Worm (Caenorhabditis elegans): ENCODE data around the gene Y41D4B.14.

Gene Y41D4B.14

DNA sequence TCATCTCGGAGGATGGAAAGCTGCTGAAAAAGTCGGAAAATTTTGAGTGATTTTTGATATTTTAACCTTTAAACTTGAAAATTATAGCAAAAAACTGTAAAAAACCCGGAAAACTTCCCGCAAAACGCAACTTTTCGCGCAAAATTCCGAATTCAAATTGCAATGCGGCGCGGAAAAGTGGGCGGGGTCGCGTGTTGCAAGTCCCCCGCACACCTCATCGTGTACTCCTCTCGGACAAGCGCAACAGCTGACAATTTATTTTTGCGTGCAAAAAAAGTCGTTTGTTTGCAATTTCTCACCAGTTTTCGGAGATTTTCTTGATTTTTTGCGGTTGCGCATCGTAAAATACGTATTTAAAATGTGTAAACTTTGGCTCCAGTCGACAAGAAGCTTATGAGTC is 19.0 kb downstream of the Y41D4B.14 start, which contains the start of gene npp-8 (continued):
- TF ChIP-seq mdl-1 (tag; optimal IDR thresholded peaks at IDR 0.05), result peak in 1 of 2 experiments; percentile 33
- TF ChIP-seq egl-27 (tag; optimal IDR thresholded peaks at IDR 0.05), result no peak
- TF ChIP-seq unc-130 (GFP tag; optimal IDR thresholded peaks at IDR 0.05), result peak; percentile 93
- TF ChIP-seq ceh-28 (tag; optimal IDR thresholded peaks at IDR 0.05), result no peak
- no peak for TF ChIP-seq zip-11 (GFP tag; IDR thresholded peaks at IDR 0.05)
- peak; percentile 83 for TF ChIP-seq hmg-1.1 (GFP tag; IDR thresholded peaks at IDR 0.05)
- peak; percentile 70 for TF ChIP-seq F49E8.2 (tag; optimal IDR thresholded peaks at IDR 0.05; ENCODE audit: borderline replicate concordance)
- peak; percentile 57; the same call in 1 of the 2 replicates for TF ChIP-seq snpc-1.2 (GFP tag; IDR thresholded peaks at IDR 0.05)
- TF ChIP-seq nhr-25 (tag; optimal IDR thresholded peaks at IDR 0.05; ENCODE audit: borderline replicate concordance, insufficient read depth), result peak; percentile 67
- TF ChIP-seq aha-1 (tag), result peak; percentile 56
- TF ChIP-seq T26A8.4 (GFP tag; IDR thresholded peaks at IDR 0.05), result peak; percentile 86
- no peak for TF ChIP-seq Y5F2A.4 (GFP tag; optimal IDR thresholded peaks at IDR 0.05)
- peak; percentile 99 for TF ChIP-seq hlh-11 (tag; optimal IDR thresholded peaks at IDR 0.05)
- no peak for TF ChIP-seq ceh-32 (tag; optimal IDR thresholded peaks at IDR 0.05; ENCODE audit: poor library complexity)
- TF ChIP-seq dpl-1 (GFP tag; optimal IDR thresholded peaks at IDR 0.05), result peak; percentile 89
- TF ChIP-seq F44E2.7 (GFP tag; IDR thresholded peaks at IDR 0.05), result no peak
- peak; percentile 83 for TF ChIP-seq spr-1 (tag; optimal IDR thresholded peaks at IDR 0.05)
- TF ChIP-seq duxl-1 (tag; optimal IDR thresholded peaks at IDR 0.05; ENCODE audit: poor library complexity), result peak; percentile 88
- TF ChIP-seq fos-1 (tag; optimal IDR thresholded peaks at IDR 0.05), result no peak
- TF ChIP-seq dve-1 (tag; optimal IDR thresholded peaks at IDR 0.05; ENCODE audit: insufficient read depth), result peak; percentile 91
- TF ChIP-seq nhr-111 (GFP tag; optimal IDR thresholded peaks at IDR 0.05), result no peak
- TF ChIP-seq set-16 (GFP tag; IDR thresholded peaks at IDR 0.05), result 0 out of 2 replicates have a peak, but pooled peaks have one; percentile 26

DNA sequence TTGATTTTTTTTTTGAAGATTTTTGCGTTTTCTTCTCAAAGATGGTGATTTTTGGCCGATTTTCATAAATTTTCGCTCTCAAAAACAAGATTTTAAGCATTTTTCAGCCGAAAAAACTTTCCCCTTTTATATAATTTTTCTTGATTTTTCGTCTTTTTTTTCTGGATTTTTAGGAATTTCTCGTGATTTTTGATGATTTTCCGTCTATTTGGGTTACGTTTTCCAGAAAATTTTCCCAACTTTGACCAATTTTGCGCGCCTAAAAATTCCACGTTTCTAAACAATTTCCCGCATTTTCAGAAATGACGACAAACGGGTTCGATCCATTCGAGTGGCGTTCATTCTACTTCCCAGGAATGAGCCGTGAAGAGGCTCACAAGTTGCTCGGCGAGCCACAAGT is 20.2 kb downstream of the Y41D4B.14 start, which contains the start of gene ced-2:
TSS of gene ced-2 (plus strand) at position 301 of the 400 bp plus-strand sequence.
- no peak for TF ChIP-seq unc-130 (GFP tag; optimal IDR thresholded peaks at IDR 0.05)
- no peak for TF ChIP-seq Y105C5A.15 (GFP tag; IDR thresholded peaks at IDR 0.05)
- TF ChIP-seq nhr-77 (tag; optimal IDR thresholded peaks at IDR 0.05), result no peak
- TF ChIP-seq arid-1 (GFP tag; conservative IDR thresholded peaks at IDR 0.05), result no peak
- no peak for TF ChIP-seq zip-11 (GFP tag; IDR thresholded peaks at IDR 0.05)
- no peak for TF ChIP-seq ztf-7 (tag; optimal IDR thresholded peaks at IDR 0.05)
- TF ChIP-seq nhr-76 (tag; optimal IDR thresholded peaks at IDR 0.05), result no peak
- no peak for TF ChIP-seq ceh-20 (GFP tag; IDR thresholded peaks at IDR 0.05)
- no peak for TF ChIP-seq nhr-28 (tag; optimal IDR thresholded peaks at IDR 0.05)
- no peak for TF ChIP-seq rbr-2 (tag; optimal IDR thresholded peaks at IDR 0.05)
- TF ChIP-seq hif-1 (tag; optimal IDR thresholded peaks at IDR 0.05), result no peak
- no peak for TF ChIP-seq mxl-2 (GFP tag; conservative IDR thresholded peaks at IDR 0.05)
- TF ChIP-seq Y48G9A.11 (GFP tag; IDR thresholded peaks at IDR 0.05), result no peak
- no peak for TF ChIP-seq F49E8.2 (tag; optimal IDR thresholded peaks at IDR 0.05; ENCODE audit: borderline replicate concordance)
- no peak for TF ChIP-seq dmd-6 (GFP tag; IDR thresholded peaks at IDR 0.05)
- TF ChIP-seq tra-1 (GFP tag; IDR thresholded peaks at IDR 0.05), result no peak
- no peak for TF ChIP-seq nhr-102 (tag; optimal IDR thresholded peaks at IDR 0.05)
- TF ChIP-seq cey-2 (tag; optimal IDR thresholded peaks at IDR 0.05; ENCODE audit: borderline replicate concordance, insufficient read depth), result no peak
- TF ChIP-seq T20F7.1 (GFP tag; optimal IDR thresholded peaks at IDR 0.05), result no peak

DNA sequence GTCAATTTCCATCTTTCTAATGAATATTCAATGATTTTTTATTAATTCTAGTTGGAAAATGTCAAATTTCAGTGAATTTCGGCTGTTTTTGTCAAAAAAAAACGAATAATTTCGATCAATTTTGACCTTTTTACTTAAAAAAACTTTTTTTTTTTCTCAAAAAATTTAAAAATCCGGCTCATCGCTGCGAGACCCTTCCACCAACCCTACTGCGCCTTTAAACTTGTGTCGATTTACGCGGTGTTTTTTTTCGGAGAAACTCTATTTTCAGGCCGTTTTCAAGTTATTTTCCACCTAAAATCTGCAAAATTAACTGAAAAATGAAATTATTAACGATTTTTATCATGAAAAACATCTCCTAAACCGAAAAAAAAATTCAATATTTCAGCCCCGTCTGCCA is 24.0 kb downstream of the Y41D4B.14 start:
- TF ChIP-seq aha-1 (tag) (peak; percentile 59), nhr-237 (tag; optimal IDR thresholded peaks at IDR 0.05) (no peak)

Measured in whole organism, L4 larva.